Worm (Caenorhabditis elegans): ENCODE data around the gene srw-8.

srw-8 gene

ce11 chrV:2985309-2985708 lies 48.8 kb downstream of the srw-8 start, which contains the start of gene srw-139:
srw-139 (minus strand) TSS chrV:2985409.
- no peak for TF ChIP-seq him-1 (tag; optimal IDR thresholded peaks at IDR 0.05)
- no peak for TF ChIP-seq dao-5 (tag; optimal IDR thresholded peaks at IDR 0.05)
- TF ChIP-seq W03F9.2 (tag; optimal IDR thresholded peaks at IDR 0.05), result no peak

- TF ChIP-seq W03F9.2 (tag; optimal IDR thresholded peaks at IDR 0.05) (no peak), him-1 (tag; optimal IDR thresholded peaks at IDR 0.05) (no peak), dao-5 (tag; optimal IDR thresholded peaks at IDR 0.05) (no peak)
Observed at ce11 chrV:2983351-2983750, 50.8 kb downstream of the srw-8 start, which contains the start of gene srw-117. srw-117 (minus strand) TSS chrV:2983451.
